Worm (Caenorhabditis elegans): ENCODE data around the gene fbxa-88.

The fbxa-88 gene

ce11 chrV:16180350-16180749, 37.4 kb upstream of the fbxa-88 start, which contains the start of gene str-106:
Gene str-106, plus strand, starts transcription at chrV:16180650.
- no peak for TF ChIP-seq mab-5 (tag; optimal IDR thresholded peaks at IDR 0.05)
- TF ChIP-seq elt-3 (tag; optimal IDR thresholded peaks at IDR 0.05) = no peak
- TF ChIP-seq ama-1 (optimal IDR thresholded peaks at IDR 0.05) = no peak
- no peak for TF ChIP-seq nhr-21 (tag; optimal IDR thresholded peaks at IDR 0.05)
- TF ChIP-seq unc-39 (tag; optimal IDR thresholded peaks at IDR 0.05) = no peak
- no peak for TF ChIP-seq mbf-1 (tag; optimal IDR thresholded peaks at IDR 0.05)
- no peak for TF ChIP-seq gmeb-1 (tag; optimal IDR thresholded peaks at IDR 0.05)
- TF ChIP-seq F13H6.1 (tag; optimal IDR thresholded peaks at IDR 0.05) = no peak
- TF ChIP-seq nhr-10 (tag; optimal IDR thresholded peaks at IDR 0.05) = no peak
- no peak for TF ChIP-seq egl-27 (tag; optimal IDR thresholded peaks at IDR 0.05)
- no peak for TF ChIP-seq snpc-4 (tag; optimal IDR thresholded peaks at IDR 0.05)

ce11 chrV:16175757-16176156, 32.8 kb upstream of the fbxa-88 start, which contains the start of gene cyp-33D1:
Gene cyp-33D1, minus strand, starts transcription at chrV:16175857.
- TF ChIP-seq unc-39 (tag; optimal IDR thresholded peaks at IDR 0.05) (no peak), skn-1 (tag; optimal IDR thresholded peaks at IDR 0.05) (no peak), nhr-77 (tag; optimal IDR thresholded peaks at IDR 0.05) (no peak), R02D3.7 (tag; optimal IDR thresholded peaks at IDR 0.05) (no peak), nhr-129 (tag; optimal IDR thresholded peaks at IDR 0.05) (no peak), zag-1 (tag; optimal IDR thresholded peaks at IDR 0.05) (no peak), mbf-1 (tag; optimal IDR thresholded peaks at IDR 0.05) (no peak), snpc-4 (tag; optimal IDR thresholded peaks at IDR 0.05) (no peak), ZK546.5 (tag; optimal IDR thresholded peaks at IDR 0.05) (no peak), egl-27 (tag; optimal IDR thresholded peaks at IDR 0.05) (no peak)

- TF ChIP-seq sma-3 (GFP tag; optimal IDR thresholded peaks at IDR 0.05) = no peak
- TF ChIP-seq mab-5 (tag; optimal IDR thresholded peaks at IDR 0.05) = no peak
- TF ChIP-seq elt-1 (tag; optimal IDR thresholded peaks at IDR 0.05) = no peak
- TF ChIP-seq nhr-237 (tag; optimal IDR thresholded peaks at IDR 0.05) = no peak
- TF ChIP-seq dmd-4 (tag; optimal IDR thresholded peaks at IDR 0.05) = no peak
- peak; percentile 65 for TF ChIP-seq fos-1 (tag; optimal IDR thresholded peaks at IDR 0.05)
- no peak for TF ChIP-seq elt-3 (tag; optimal IDR thresholded peaks at IDR 0.05)
Observed at ce11 chrV:16175227-16175626, 32.3 kb upstream of the fbxa-88 start.

- TF ChIP-seq snpc-4 (tag; optimal IDR thresholded peaks at IDR 0.05) = no peak
- TF ChIP-seq fos-1 (tag; optimal IDR thresholded peaks at IDR 0.05) = peak; percentile 35
Observed at ce11 chrV:16174109-16174508, 31.2 kb upstream of the fbxa-88 start.

ce11 chrV:16171721-16172120, 28.8 kb upstream of the fbxa-88 start, which contains the start of gene K05D4.9:
Gene K05D4.9, minus strand, starts transcription at chrV:16171821.
- TF ChIP-seq zag-1 (tag; optimal IDR thresholded peaks at IDR 0.05) (no peak), unc-39 (tag; optimal IDR thresholded peaks at IDR 0.05) (no peak), nhr-129 (tag; optimal IDR thresholded peaks at IDR 0.05) (no peak), mbf-1 (tag; optimal IDR thresholded peaks at IDR 0.05) (no peak), mdl-1 (tag; optimal IDR thresholded peaks at IDR 0.05) (no peak)

ce11 chrV:16169026-16169425, 26.1 kb upstream of the fbxa-88 start, which contains the start of gene str-111:
Gene str-111, minus strand, starts transcription at chrV:16169126.
- TF ChIP-seq nhr-129 (tag; optimal IDR thresholded peaks at IDR 0.05) (no peak), C34F6.9 (tag; optimal IDR thresholded peaks at IDR 0.05) (no peak), nhr-12 (tag; optimal IDR thresholded peaks at IDR 0.05) (no peak), fos-1 (tag; optimal IDR thresholded peaks at IDR 0.05) (no peak)

ce11 chrV:16165936-16166335, 23.0 kb upstream of the fbxa-88 start, which contains the start of gene str-108:
Gene str-108, plus strand, starts transcription at chrV:16166236.
- TF ChIP-seq fos-1 (tag; optimal IDR thresholded peaks at IDR 0.05) (no peak), mab-5 (tag; optimal IDR thresholded peaks at IDR 0.05) (no peak)

ce11 chrV:16163719-16164118, 20.8 kb upstream of the fbxa-88 start, which contains the start of gene F10A3.12:
Gene F10A3.12, plus strand, starts transcription at chrV:16164019.
- no peak for TF ChIP-seq ztf-4 (tag; optimal IDR thresholded peaks at IDR 0.05)
- no peak for TF ChIP-seq snpc-4 (tag; optimal IDR thresholded peaks at IDR 0.05)
- TF ChIP-seq unc-62 (GFP tag; optimal IDR thresholded peaks at IDR 0.05) = no peak
- TF ChIP-seq ztf-1 (GFP tag; conservative IDR thresholded peaks at IDR 0.05) = no peak
- no peak for TF ChIP-seq lin-39 (tag; optimal IDR thresholded peaks at IDR 0.05)
- TF ChIP-seq egl-27 (tag; optimal IDR thresholded peaks at IDR 0.05) = no peak
- TF ChIP-seq C34F6.9 (tag; optimal IDR thresholded peaks at IDR 0.05) = no peak
- no peak for TF ChIP-seq unc-39 (tag; optimal IDR thresholded peaks at IDR 0.05)
- no peak for TF ChIP-seq mdl-1 (tag; optimal IDR thresholded peaks at IDR 0.05)
- TF ChIP-seq mab-5 (tag; optimal IDR thresholded peaks at IDR 0.05) = no peak
- TF ChIP-seq nhr-77 (tag; optimal IDR thresholded peaks at IDR 0.05) = no peak
- no peak for TF ChIP-seq ceh-16 (tag; optimal IDR thresholded peaks at IDR 0.05)
- no peak for TF ChIP-seq alr-1 (tag; optimal IDR thresholded peaks at IDR 0.05)
- TF ChIP-seq nhr-12 (tag; optimal IDR thresholded peaks at IDR 0.05) = no peak
- TF ChIP-seq ama-1 (optimal IDR thresholded peaks at IDR 0.05) = no peak
- TF ChIP-seq crh-2 (tag; optimal IDR thresholded peaks at IDR 0.05) = no peak
- TF ChIP-seq dmd-4 (tag; optimal IDR thresholded peaks at IDR 0.05) = no peak
- TF ChIP-seq zag-1 (tag; optimal IDR thresholded peaks at IDR 0.05) = no peak
